Worm (Caenorhabditis elegans): ENCODE data around the gene clec-61.
"Not testable (repeated sequence)": the region's sequence is repeated elsewhere in the genome, so short reads cannot be mapped to it uniquely, and the experiment has no call there.

Gene clec-61

ce11 chrII:10456979-10457378, 33.4 kb downstream of the clec-61 start, which contains the start of gene ZK673.11:
Gene ZK673.11, plus strand, starts transcription at chrII:10457279.
- no peak for TF ChIP-seq W03F9.2 (tag; optimal IDR thresholded peaks at IDR 0.05)
- TF ChIP-seq dao-5 (tag; optimal IDR thresholded peaks at IDR 0.05) = no peak
- no peak for TF ChIP-seq him-1 (tag; optimal IDR thresholded peaks at IDR 0.05)

DNA sequence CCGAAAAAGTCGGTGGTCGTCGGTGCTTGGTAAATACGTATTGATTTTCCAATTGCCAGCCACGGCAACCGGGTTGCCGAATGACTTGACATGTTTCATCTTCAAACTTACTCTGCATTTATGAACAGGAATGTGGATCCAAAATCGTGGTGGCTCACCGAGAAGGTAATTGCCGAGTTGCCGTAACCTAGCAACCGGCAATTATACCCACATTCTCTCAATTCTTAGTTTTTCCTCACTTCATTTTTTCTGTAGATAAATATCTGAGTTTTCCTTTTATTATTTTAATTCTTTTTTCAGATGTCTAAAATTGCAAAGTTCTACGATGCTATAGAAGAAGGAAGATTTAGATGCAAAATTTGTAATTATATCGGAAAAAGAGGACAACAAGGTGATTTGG, 37.7 kb downstream of the clec-61 start, which contains the start of gene ZK673.4:
ZK673.4 (plus strand) TSS at position 301 of the 400 bp plus-strand sequence.
- TF ChIP-seq dao-5 (tag; optimal IDR thresholded peaks at IDR 0.05) = no peak
- TF ChIP-seq him-1 (tag; optimal IDR thresholded peaks at IDR 0.05) = no peak
- TF ChIP-seq W03F9.2 (tag; optimal IDR thresholded peaks at IDR 0.05) = no peak

DNA sequence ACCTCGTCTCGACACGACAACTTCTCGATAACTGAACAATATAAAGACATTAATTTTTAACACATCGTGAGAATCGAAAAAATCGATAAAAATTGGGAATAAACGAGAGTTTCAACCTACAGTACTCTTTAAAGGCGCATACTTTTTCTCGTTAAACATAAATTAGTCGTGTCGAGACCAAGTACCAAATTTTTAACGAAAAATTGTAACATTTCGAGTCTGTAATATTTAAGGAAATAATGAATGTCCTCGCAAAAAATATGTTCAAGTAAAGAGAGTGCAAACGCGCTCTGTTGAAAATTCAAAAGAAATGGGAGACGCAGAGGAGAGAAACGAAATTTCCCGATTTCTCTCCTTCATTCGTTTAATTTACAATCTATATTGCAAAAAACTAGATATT, 40.0 kb downstream of the clec-61 start:
- TF ChIP-seq dao-5 (tag; optimal IDR thresholded peaks at IDR 0.05) (no peak), him-1 (tag; optimal IDR thresholded peaks at IDR 0.05) (no peak), W03F9.2 (tag; optimal IDR thresholded peaks at IDR 0.05) (no peak)

- TF ChIP-seq W03F9.2 (tag; optimal IDR thresholded peaks at IDR 0.05) (no peak), dao-5 (tag; optimal IDR thresholded peaks at IDR 0.05) (no peak), him-1 (tag; optimal IDR thresholded peaks at IDR 0.05) (no peak)
These were observed 40.6 kb downstream of the clec-61 start, which contains the start of gene lin-56 for ce11 chrII:10449707-10450106. Gene lin-56, plus strand, starts transcription at chrII:10450007.

- no peak for TF ChIP-seq him-1 (tag; optimal IDR thresholded peaks at IDR 0.05)
- no peak for TF ChIP-seq W03F9.2 (tag; optimal IDR thresholded peaks at IDR 0.05)
- no peak for TF ChIP-seq dao-5 (tag; optimal IDR thresholded peaks at IDR 0.05)
These were observed 42.7 kb downstream of the clec-61 start, which contains the start of gene ZK673.2 for ce11 chrII:10447348-10448316. Gene ZK673.2, plus strand, starts transcription at chrII:10448266.

DNA sequence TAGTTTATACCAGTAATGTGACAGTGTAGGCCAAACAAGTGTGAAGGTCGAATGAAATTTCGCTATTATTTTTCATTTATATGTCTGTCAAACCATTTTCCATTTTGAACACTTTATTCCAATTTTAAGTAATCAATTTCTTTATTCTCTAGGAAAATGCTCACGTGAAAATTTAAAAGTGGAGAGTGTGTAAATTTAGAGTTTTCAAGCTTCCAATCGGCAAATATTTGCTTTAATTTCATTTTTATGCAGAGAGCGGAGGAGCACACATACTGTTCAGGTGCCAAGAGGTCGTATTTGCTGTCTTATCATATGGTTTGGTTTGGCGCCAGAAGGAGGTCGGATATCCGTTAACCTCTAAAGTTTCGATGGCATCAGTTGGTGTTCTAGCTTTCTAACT, 43.5 kb downstream of the clec-61 start:
- TF ChIP-seq W03F9.2 (tag; optimal IDR thresholded peaks at IDR 0.05) = no peak
- TF ChIP-seq him-1 (tag; optimal IDR thresholded peaks at IDR 0.05) = no peak
- TF ChIP-seq dao-5 (tag; optimal IDR thresholded peaks at IDR 0.05) = no peak

DNA sequence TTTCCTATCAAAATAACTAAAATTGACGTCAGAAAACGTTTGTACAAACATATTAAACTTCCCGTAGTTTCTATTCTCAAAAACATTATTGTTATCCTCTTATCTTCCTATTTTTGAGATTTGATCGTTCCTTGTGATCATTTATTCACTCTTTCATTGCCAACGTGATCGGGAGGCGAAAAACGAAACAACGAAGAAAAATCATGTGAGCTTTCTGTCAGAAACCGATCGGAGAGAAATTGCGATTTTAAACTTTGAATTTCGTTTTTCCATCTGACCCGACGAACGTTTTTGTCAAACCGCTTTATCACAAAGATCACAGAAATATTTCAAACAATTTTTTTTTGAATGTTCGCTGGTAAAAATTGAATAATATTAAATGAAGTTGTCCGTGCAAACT, 44.0 kb downstream of the clec-61 start:
- TF ChIP-seq dao-5 (tag; optimal IDR thresholded peaks at IDR 0.05) (no peak), W03F9.2 (tag; optimal IDR thresholded peaks at IDR 0.05) (peak; percentile 13)

- TF ChIP-seq W03F9.2 (tag; optimal IDR thresholded peaks at IDR 0.05) (no peak), dao-5 (tag; optimal IDR thresholded peaks at IDR 0.05) (no peak), him-1 (tag; optimal IDR thresholded peaks at IDR 0.05) (no peak)
These were observed 44.6 kb downstream of the clec-61 start for ce11 chrII:10445738-10446137.

DNA sequence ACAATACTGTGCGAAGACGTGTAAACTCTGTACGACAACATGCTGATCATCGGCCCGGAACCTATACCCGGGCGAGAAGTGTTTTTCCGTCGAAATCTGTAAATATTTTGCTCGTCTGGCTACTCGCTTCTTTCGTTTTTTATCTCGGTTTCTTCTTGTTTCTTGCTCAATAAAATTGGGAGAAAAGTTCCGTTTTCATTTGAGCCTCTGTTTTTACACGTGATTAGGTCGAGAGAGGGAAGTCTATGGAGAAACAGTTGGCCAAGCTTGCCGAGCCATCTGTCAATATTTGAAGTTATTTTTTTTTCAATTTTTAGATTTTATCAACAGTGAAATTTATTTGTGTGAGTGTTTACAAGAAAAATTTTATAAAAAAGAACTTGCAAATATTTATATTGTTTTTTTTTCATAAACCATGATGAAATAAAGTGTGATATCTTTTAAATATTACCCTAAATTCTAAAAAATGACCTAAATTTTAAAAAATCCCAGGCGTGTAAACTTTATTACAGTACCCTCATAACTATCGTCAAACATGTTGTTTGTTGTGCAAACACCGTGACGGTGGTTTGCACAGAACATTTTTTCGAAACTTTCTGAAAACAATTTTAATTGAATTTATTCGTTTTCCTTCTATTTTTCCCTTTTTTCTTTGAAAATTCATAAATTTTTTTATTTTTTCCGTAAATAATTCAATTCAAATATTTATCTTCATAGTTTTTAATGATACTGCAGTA, 45.2 kb downstream of the clec-61 start:
- no peak for TF ChIP-seq him-1 (tag; optimal IDR thresholded peaks at IDR 0.05)
- TF ChIP-seq dao-5 (tag; optimal IDR thresholded peaks at IDR 0.05) = no peak
- no peak for TF ChIP-seq W03F9.2 (tag; optimal IDR thresholded peaks at IDR 0.05)

DNA sequence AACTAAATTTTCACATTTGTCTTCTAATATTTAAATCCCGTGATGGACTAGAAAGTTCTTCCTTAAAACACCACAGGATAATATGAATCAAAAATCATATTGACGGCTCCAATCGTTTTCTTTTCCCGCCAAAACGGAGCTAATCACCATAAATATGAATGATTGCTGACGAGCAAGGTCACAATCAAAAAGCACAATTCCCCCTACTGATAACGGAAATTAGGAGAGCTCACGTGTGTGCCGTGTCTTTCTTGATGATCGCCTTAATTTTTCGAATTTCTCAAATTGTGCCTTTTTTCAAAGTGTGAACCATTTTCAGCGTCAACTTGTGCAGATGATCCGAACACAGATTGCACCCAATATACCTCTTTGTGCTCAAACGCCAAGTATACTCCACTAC, 46.4 kb downstream of the clec-61 start:
- TF ChIP-seq W03F9.2 (tag; optimal IDR thresholded peaks at IDR 0.05) (no peak), dao-5 (tag; optimal IDR thresholded peaks at IDR 0.05) (no peak), him-1 (tag; optimal IDR thresholded peaks at IDR 0.05) (no peak)

DNA sequence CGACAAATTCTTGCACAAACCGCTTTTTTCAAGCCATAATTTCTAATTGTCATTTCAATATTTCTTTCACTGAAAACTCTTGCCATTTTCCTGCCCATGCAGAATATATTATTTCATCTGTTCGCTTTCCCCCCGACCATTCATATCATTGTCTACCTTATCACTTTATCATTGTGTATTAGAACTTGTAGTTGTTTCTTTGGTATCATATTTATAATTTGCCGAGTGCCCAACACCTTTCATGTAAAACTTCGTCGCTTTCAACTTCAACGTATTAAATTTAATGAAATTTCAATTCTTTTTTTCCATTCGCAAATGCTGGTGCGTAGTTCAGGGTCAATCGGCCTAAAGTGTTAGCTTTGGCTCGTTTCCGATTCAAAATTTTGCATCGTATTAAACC, 47.5 kb downstream of the clec-61 start, which contains the start of gene ZK673.1:
ZK673.1 (plus strand) TSS at position 301 of the 400 bp plus-strand sequence.
- TF ChIP-seq W03F9.2, him-1, dao-5 (tag; optimal IDR thresholded peaks at IDR 0.05): not testable (repeated sequence)

DNA sequence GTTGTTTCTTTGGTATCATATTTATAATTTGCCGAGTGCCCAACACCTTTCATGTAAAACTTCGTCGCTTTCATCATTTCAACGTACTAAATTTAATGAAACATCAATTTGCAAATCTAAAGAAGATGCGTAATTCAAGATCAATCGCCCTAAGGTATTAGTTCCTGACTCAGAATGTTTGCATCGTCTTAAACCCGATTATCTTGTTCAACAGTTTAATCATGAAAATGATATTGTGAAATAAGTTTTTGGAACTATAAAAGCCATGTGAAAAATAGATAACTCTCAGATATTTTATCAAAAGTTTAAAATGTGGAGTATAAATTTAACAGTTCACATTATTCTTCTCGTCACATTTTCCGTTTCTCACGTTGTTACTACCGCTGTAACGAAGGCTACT, 50.4 kb downstream of the clec-61 start, which contains the start of gene E04D5.4:
E04D5.4 (plus strand) TSS at position 301 of the 400 bp plus-strand sequence.
- TF ChIP-seq dao-5 (tag; optimal IDR thresholded peaks at IDR 0.05) (no peak), W03F9.2 (tag; optimal IDR thresholded peaks at IDR 0.05) (no peak)
